Worm (Caenorhabditis elegans): ENCODE results near the gene K06G5.3.

DNA sequence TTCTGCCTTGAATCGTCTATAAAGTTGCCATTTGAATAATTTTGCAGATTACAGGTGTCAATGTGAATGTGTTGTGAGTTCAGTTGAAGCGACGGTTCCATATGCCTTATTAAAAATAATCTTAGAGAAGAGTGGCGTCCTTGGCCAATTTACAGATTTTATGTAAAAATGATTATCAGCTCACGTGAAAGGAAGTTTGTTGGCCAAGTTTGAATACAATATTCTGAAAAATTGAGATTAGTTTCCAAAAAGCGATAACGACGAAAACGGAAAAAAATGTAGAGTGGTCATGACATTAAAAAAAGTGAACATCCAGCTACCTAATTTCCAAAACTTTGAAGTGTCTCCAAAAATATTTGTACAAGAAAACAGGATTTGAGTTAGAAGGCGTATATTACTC lies 32.0 kb upstream of the K06G5.3 start, which contains the start of gene E02H4.5:
- TF ChIP-seq lin-13 (tag; optimal IDR thresholded peaks at IDR 0.05) (no peak), sptf-1 (tag; optimal IDR thresholded peaks at IDR 0.05) (no peak), nhr-76 (tag; optimal IDR thresholded peaks at IDR 0.05) (no peak), nhr-12 (tag; optimal IDR thresholded peaks at IDR 0.05) (no peak), flh-1 (GFP tag; optimal IDR thresholded peaks at IDR 0.05) (no peak), nhr-237 (tag; optimal IDR thresholded peaks at IDR 0.05) (no peak), elt-1 (tag; optimal IDR thresholded peaks at IDR 0.05; ENCODE audit: borderline replicate concordance, insufficient read depth) (no peak), snpc-4 (tag; optimal IDR thresholded peaks at IDR 0.05) (no peak)
